Fruit fly (Drosophila melanogaster): ENCODE data around the gene CG9951.

The CG9951 gene

dm6 chr3L:16862958-16863357 lies at the start of gene CG9951:
TSS of gene CG9951 (plus strand) at chr3L:16863164.
- no peak for TF ChIP-seq ttk (optimal IDR thresholded peaks at IDR 0.05)
- TF ChIP-seq insv (optimal IDR thresholded peaks at IDR 0.05): no peak
- no peak for TF ChIP-seq psq (optimal IDR thresholded peaks at IDR 0.05)
- TF ChIP-seq Myc (optimal IDR thresholded peaks at IDR 0.05): no peak
- no peak for TF ChIP-seq h (optimal IDR thresholded peaks at IDR 0.05)
- no peak for TF ChIP-seq Sin3A (optimal IDR thresholded peaks at IDR 0.05)

dm6 chr3L:16813984-16814383 lies 49.0 kb upstream of the CG9951 start:
- no peak for TF ChIP-seq ttk (optimal IDR thresholded peaks at IDR 0.05)
- TF ChIP-seq Sin3A (optimal IDR thresholded peaks at IDR 0.05): no peak
- TF ChIP-seq h (optimal IDR thresholded peaks at IDR 0.05): no peak
- TF ChIP-seq insv (optimal IDR thresholded peaks at IDR 0.05): no peak

dm6 chr3L:16818063-16818462 lies 44.9 kb upstream of the CG9951 start:
- TF ChIP-seq insv (optimal IDR thresholded peaks at IDR 0.05) (no peak), psq (optimal IDR thresholded peaks at IDR 0.05) (no peak), ttk (optimal IDR thresholded peaks at IDR 0.05) (no peak), Sin3A (optimal IDR thresholded peaks at IDR 0.05) (no peak), Myc (optimal IDR thresholded peaks at IDR 0.05) (no peak), h (optimal IDR thresholded peaks at IDR 0.05) (no peak)

- TF ChIP-seq insv (optimal IDR thresholded peaks at IDR 0.05) (no peak), h (optimal IDR thresholded peaks at IDR 0.05) (no peak), psq (optimal IDR thresholded peaks at IDR 0.05) (no peak), Myc (optimal IDR thresholded peaks at IDR 0.05) (no peak), Sin3A (optimal IDR thresholded peaks at IDR 0.05) (no peak), ttk (optimal IDR thresholded peaks at IDR 0.05) (no peak)
Observed at dm6 chr3L:16824725-16825124, 38.2 kb upstream of the CG9951 start.

- TF ChIP-seq Sin3A (optimal IDR thresholded peaks at IDR 0.05): no peak
- no peak for TF ChIP-seq psq (optimal IDR thresholded peaks at IDR 0.05)
- no peak for TF ChIP-seq h (optimal IDR thresholded peaks at IDR 0.05)
- TF ChIP-seq insv (optimal IDR thresholded peaks at IDR 0.05): no peak
- no peak for TF ChIP-seq Myc (optimal IDR thresholded peaks at IDR 0.05)
- no peak for TF ChIP-seq ttk (optimal IDR thresholded peaks at IDR 0.05)
Observed at dm6 chr3L:16825195-16825594, 37.8 kb upstream of the CG9951 start.

- TF ChIP-seq h (optimal IDR thresholded peaks at IDR 0.05) (no peak), Myc (optimal IDR thresholded peaks at IDR 0.05) (no peak)
Observed at dm6 chr3L:16828967-16829366, 34.0 kb upstream of the CG9951 start, which contains the start of gene CG13024. TSS of gene CG13024 (minus strand) at chr3L:16829074.

dm6 chr3L:16829983-16830382 lies 33.0 kb upstream of the CG9951 start:
- TF ChIP-seq psq (optimal IDR thresholded peaks at IDR 0.05) (no peak), Myc (optimal IDR thresholded peaks at IDR 0.05) (no peak), Sin3A (optimal IDR thresholded peaks at IDR 0.05) (no peak), insv (optimal IDR thresholded peaks at IDR 0.05) (no peak), h (optimal IDR thresholded peaks at IDR 0.05) (no peak), ttk (optimal IDR thresholded peaks at IDR 0.05) (no peak)

- TF ChIP-seq Sin3A (optimal IDR thresholded peaks at IDR 0.05): no peak
- no peak for TF ChIP-seq ttk (optimal IDR thresholded peaks at IDR 0.05)
- TF ChIP-seq insv (optimal IDR thresholded peaks at IDR 0.05): no peak
- TF ChIP-seq Myc (optimal IDR thresholded peaks at IDR 0.05): no peak
- TF ChIP-seq h (optimal IDR thresholded peaks at IDR 0.05): no peak
- TF ChIP-seq psq (optimal IDR thresholded peaks at IDR 0.05): no peak
Observed at dm6 chr3L:16836732-16837131, 26.2 kb upstream of the CG9951 start.

dm6 chr3L:16840540-16840939 lies 22.4 kb upstream of the CG9951 start:
- TF ChIP-seq psq (optimal IDR thresholded peaks at IDR 0.05) (no peak), Sin3A (optimal IDR thresholded peaks at IDR 0.05) (no peak), insv (optimal IDR thresholded peaks at IDR 0.05) (no peak), ttk (optimal IDR thresholded peaks at IDR 0.05) (no peak), Myc (optimal IDR thresholded peaks at IDR 0.05) (no peak), h (optimal IDR thresholded peaks at IDR 0.05) (no peak)

- TF ChIP-seq Myc (optimal IDR thresholded peaks at IDR 0.05) (no peak), insv (optimal IDR thresholded peaks at IDR 0.05) (no peak), ttk (optimal IDR thresholded peaks at IDR 0.05) (no peak), h (optimal IDR thresholded peaks at IDR 0.05) (no peak), psq (optimal IDR thresholded peaks at IDR 0.05) (no peak), Sin3A (optimal IDR thresholded peaks at IDR 0.05) (no peak)
Observed at dm6 chr3L:16842087-16842567, 20.8 kb upstream of the CG9951 start, which contains the start of gene TSG101. TSS of gene TSG101 (plus strand) at chr3L:16842294.

- TF ChIP-seq Sin3A (optimal IDR thresholded peaks at IDR 0.05) (no peak), Myc (optimal IDR thresholded peaks at IDR 0.05) (no peak), ttk (optimal IDR thresholded peaks at IDR 0.05) (no peak), psq (optimal IDR thresholded peaks at IDR 0.05) (no peak), h (optimal IDR thresholded peaks at IDR 0.05) (no peak), insv (optimal IDR thresholded peaks at IDR 0.05) (no peak)
Observed at dm6 chr3L:16842952-16843351, 20.0 kb upstream of the CG9951 start.

- TF ChIP-seq insv (optimal IDR thresholded peaks at IDR 0.05): no peak
- no peak for TF ChIP-seq ttk (optimal IDR thresholded peaks at IDR 0.05)
- no peak for TF ChIP-seq psq (optimal IDR thresholded peaks at IDR 0.05)
- TF ChIP-seq Sin3A (optimal IDR thresholded peaks at IDR 0.05): no peak
- TF ChIP-seq Myc (optimal IDR thresholded peaks at IDR 0.05): no peak
- TF ChIP-seq h (optimal IDR thresholded peaks at IDR 0.05): no peak
Observed at dm6 chr3L:16844920-16845573, 17.9 kb upstream of the CG9951 start, which contains the start of the genes kud and Zcchc7. TSS of gene kud (minus strand) at chr3L:16844991. TSS of gene Zcchc7 (plus strand) at chr3L:16845386.

Data from Kc167 (cell line).